Worm (Caenorhabditis elegans) whole organism, late embryonic: ENCODE measurements around the gene Y22D7AL.4.

ENCODE experiments used
- F13H6.1 ChIP-seq: sonication (generic microtip); optimal IDR thresholded peaks from 2 replicates; lab custom pipeline; 2016; ENCODE audit warnings: missing genetic modification characterization, missing compliant biosample characterization
- ama-1 ChIP-seq: fragments of 150-350 bp; optimal IDR thresholded peaks from 2 replicates; lab custom pipeline; 2014
- ceh-2 ChIP-seq: sonication (generic microtip); optimal IDR thresholded peaks from 2 replicates; lab custom pipeline; 2016; ENCODE audit warnings: missing genotype, missing genetic modification characterization, missing compliant biosample characterization
- ceh-30 ChIP-seq: fragments of 150-350 bp; optimal IDR thresholded peaks from 2 replicates; lab custom pipeline; 2014; ENCODE audit warnings: missing biosample characterization, missing genetic modification characterization
- eyg-1 ChIP-seq: sonication (generic microtip); optimal IDR thresholded peaks from 2 replicates; lab custom pipeline; 2016; ENCODE audit warnings: missing genotype, missing genetic modification characterization, missing compliant biosample characterization
- hlh-13 ChIP-seq: fragments of 200-800 bp; sonication (Bioruptor generic); optimal IDR thresholded peaks from 2 replicates; lab custom pipeline; 2018; ENCODE audit warnings: mild to moderate bottlenecking, missing genetic modification characterization, missing compliant biosample characterization
- hlh-30 ChIP-seq: sonication (generic microtip); optimal IDR thresholded peaks from 2 replicates; lab custom pipeline; 2017; ENCODE audit warnings: antibody characterized with exemption, missing genetic modification characterization, missing compliant biosample characterization; ENCODE audit not compliant: insufficient read depth
- nhr-11 ChIP-seq: fragments of 150-350 bp; optimal IDR thresholded peaks from 2 replicates; lab custom pipeline; 2014; ENCODE audit warnings: missing biosample characterization, missing genetic modification characterization
- unc-55 ChIP-seq: sonication (generic microtip); optimal IDR thresholded peaks from 2 replicates; lab custom pipeline; 2017; ENCODE audit warnings: missing biosample characterization, missing genetic modification reagents, missing genetic modification characterization

- TF ChIP-seq hlh-30 (tag; lab: Kevin White, UChicago) (no peak), hlh-13 (GFP tag; lab: Kevin White, UChicago) (no peak), ceh-2 (tag; lab: Kevin White, UChicago) (no peak), F13H6.1 (tag; lab: Kevin White, UChicago) (no peak), nhr-11 (tag; lab: Kevin White, UChicago) (no peak), ceh-30 (tag; lab: Kevin White, UChicago) (no peak), ama-1 (lab: Kevin White, UChicago) (no peak), unc-55 (GFP tag; lab: Kevin White, UChicago) (no peak), eyg-1 (no peak)
Observed at ce11 chrIII:1665373-1665772, 38.9 kb downstream of the Y22D7AL.4 start.
